Worm (Caenorhabditis elegans) whole organism, L3 larva: ENCODE results near the gene T07A9.15.

Source experiments
- R02D3.7 ChIP-seq: fragments of 150-350 bp; optimal IDR thresholded peaks from 2 replicates; lab custom pipeline; 2014; ENCODE audit warnings: missing biosample characterization, missing genetic modification characterization
- ZK546.5 ChIP-seq: sonication (generic microtip); optimal IDR thresholded peaks from 2 replicates; lab custom pipeline; 2017; ENCODE audit warnings: missing biosample characterization, missing genetic modification characterization
- aly-2 ChIP-seq: fragments of 150-350 bp; optimal IDR thresholded peaks from 2 replicates; lab custom pipeline; 2014; ENCODE audit warnings: missing biosample characterization, missing genetic modification characterization
- ama-1 ChIP-seq: fragments of 150-350 bp; optimal IDR thresholded peaks from 2 replicates; lab custom pipeline; 2018
- ceh-16 ChIP-seq: sonication (generic microtip); optimal IDR thresholded peaks from 2 replicates; lab custom pipeline; 2017; ENCODE audit warnings: missing biosample characterization, missing genetic modification characterization
- ceh-28 ChIP-seq: fragments of 150-350 bp; optimal IDR thresholded peaks from 2 replicates; lab custom pipeline; 2014; ENCODE audit warnings: missing biosample characterization, missing genetic modification reagents, missing genetic modification characterization
- daf-12 ChIP-seq: fragments of 150-350 bp; optimal IDR thresholded peaks from 2 replicates; lab custom pipeline; 2014; ENCODE audit warnings: missing biosample characterization, missing genetic modification reagents, missing genetic modification characterization
- egl-27 ChIP-seq: sonication (generic microtip); optimal IDR thresholded peaks from 4 replicates; lab custom pipeline; 2017; ENCODE audit warnings: missing biosample characterization, missing genetic modification reagents, missing genetic modification characterization
- egl-5 ChIP-seq: fragments of 150-350 bp; optimal IDR thresholded peaks from 2 replicates; lab custom pipeline; 2017; ENCODE audit warnings: missing biosample characterization, missing genetic modification reagents, missing genetic modification characterization, inconsistent platforms
- elt-1 ChIP-seq: fragments of 150-350 bp; optimal IDR thresholded peaks from 2 replicates; lab custom pipeline; 2014; ENCODE audit warnings: missing biosample characterization, missing genetic modification characterization
- elt-2 ChIP-seq: sonication (generic microtip); optimal IDR thresholded peaks from 2 replicates; lab custom pipeline; 2016; ENCODE audit warnings: missing genetic modification reagents, mild to moderate bottlenecking, missing genetic modification characterization, missing compliant biosample characterization
- fkh-10 ChIP-seq: sonication (generic microtip); optimal IDR thresholded peaks from 2 replicates; lab custom pipeline; 2017; ENCODE audit warnings: missing biosample characterization, missing genetic modification reagents, missing genetic modification characterization
- fkh-2 ChIP-seq: fragments of 150-350 bp; optimal IDR thresholded peaks from 2 replicates; lab custom pipeline; 2014; ENCODE audit warnings: missing biosample characterization, missing genetic modification reagents, missing genetic modification characterization
- fos-1 ChIP-seq: fragments of 150-350 bp; optimal IDR thresholded peaks from 2 replicates; lab custom pipeline; 2014; ENCODE audit warnings: missing biosample characterization, missing genetic modification characterization
- hmg-11 ChIP-seq: sonication (generic microtip); optimal IDR thresholded peaks from 2 replicates; lab custom pipeline; 2016; ENCODE audit warnings: missing genetic modification characterization, missing compliant biosample characterization
- jun-1 ChIP-seq: fragments of 150-350 bp; optimal IDR thresholded peaks from 2 replicates; lab custom pipeline; 2014; ENCODE audit warnings: missing biosample characterization, missing genetic modification reagents, missing genetic modification characterization
- lin-15B ChIP-seq: fragments of 150-350 bp; optimal IDR thresholded peaks from 2 replicates; lab custom pipeline; 2014; ENCODE audit warnings: missing biosample characterization, missing genetic modification characterization
- lin-39 ChIP-seq: fragments of 150-350 bp; optimal IDR thresholded peaks from 2 replicates; lab custom pipeline; 2018; ENCODE audit warnings: missing biosample characterization, missing genetic modification reagents, missing genetic modification characterization
- nfya-1 ChIP-seq: sonication (generic microtip); optimal IDR thresholded peaks from 2 replicates; lab custom pipeline; 2017; ENCODE audit warnings: missing genetic modification characterization, mild to moderate bottlenecking, missing compliant biosample characterization, antibody characterized with exemption, moderate library complexity; ENCODE audit not compliant: insufficient read depth
- nhr-11 ChIP-seq: fragments of 150-350 bp; optimal IDR thresholded peaks from 2 replicates; lab custom pipeline; 2014; ENCODE audit warnings: missing biosample characterization, missing genetic modification characterization
- nhr-12 ChIP-seq: fragments of 150-350 bp; optimal IDR thresholded peaks from 2 replicates; lab custom pipeline; 2014; ENCODE audit warnings: missing biosample characterization, missing genetic modification characterization
- nhr-23 ChIP-seq: fragments of 150-350 bp; optimal IDR thresholded peaks from 2 replicates; lab custom pipeline; 2014; ENCODE audit warnings: missing biosample characterization, missing genetic modification reagents, missing genetic modification characterization
- nhr-237 ChIP-seq: fragments of 150-350 bp; optimal IDR thresholded peaks from 2 replicates; lab custom pipeline; 2014; ENCODE audit warnings: missing biosample characterization, missing genetic modification characterization
- nhr-28 ChIP-seq: fragments of 150-350 bp; optimal IDR thresholded peaks from 2 replicates; lab custom pipeline; 2014; ENCODE audit warnings: missing biosample characterization, missing genetic modification characterization
- nhr-67 ChIP-seq: fragments of 150-350 bp; optimal IDR thresholded peaks from 2 replicates; lab custom pipeline; 2014; ENCODE audit warnings: missing biosample characterization, missing genetic modification characterization
- nhr-76 ChIP-seq: fragments of 150-350 bp; sonication (generic microtip); optimal IDR thresholded peaks from 5 replicates; lab custom pipeline; 2014; ENCODE audit warnings: missing biosample characterization, missing genetic modification characterization
- nhr-77 ChIP-seq: fragments of 150-350 bp; optimal IDR thresholded peaks from 2 replicates; lab custom pipeline; 2014; ENCODE audit warnings: missing biosample characterization, missing genetic modification characterization
- pqm-1 ChIP-seq: fragments of 150-350 bp; optimal IDR thresholded peaks from 2 replicates; lab custom pipeline; 2017; ENCODE audit warnings: missing biosample characterization, missing genetic modification characterization, inconsistent platforms
- sea-2 ChIP-seq: fragments of 150-350 bp; sonication (generic microtip); optimal IDR thresholded peaks from 4 replicates; lab custom pipeline; 2014; ENCODE audit warnings: missing biosample characterization, missing genetic modification reagents, missing genetic modification characterization
- snpc-4 ChIP-seq: fragments of 150-350 bp; optimal IDR thresholded peaks from 2 replicates; lab custom pipeline; 2014; ENCODE audit warnings: missing biosample characterization, missing genetic modification characterization
- tbx-2 ChIP-seq: sonication (generic microtip); optimal IDR thresholded peaks from 2 replicates; lab custom pipeline; 2016; ENCODE audit warnings: mild to moderate bottlenecking, missing genetic modification characterization, missing compliant biosample characterization
- unc-39 ChIP-seq: sonication (generic microtip); optimal IDR thresholded peaks from 4 replicates; lab custom pipeline; 2017; ENCODE audit warnings: missing biosample characterization, missing genetic modification characterization
- unc-62 ChIP-seq: fragments of 150-350 bp; sonication (generic microtip); optimal IDR thresholded peaks from 4 replicates; lab custom pipeline; 2014; ENCODE audit warnings: missing biosample characterization, missing genetic modification reagents, missing genetic modification characterization
- zag-1 ChIP-seq: fragments of 150-350 bp; optimal IDR thresholded peaks from 2 replicates; lab custom pipeline; 2014; ENCODE audit warnings: missing biosample characterization, missing genetic modification characterization
- ztf-11 ChIP-seq: fragments of 150-350 bp; optimal IDR thresholded peaks from 2 replicates; lab custom pipeline; 2014; ENCODE audit warnings: missing biosample characterization, missing genetic modification characterization
- ztf-4 ChIP-seq: fragments of 150-350 bp; optimal IDR thresholded peaks from 2 replicates; lab custom pipeline; 2014; ENCODE audit warnings: missing biosample characterization, missing genetic modification characterization

The T07A9.15 gene

ce11 chrIV:390279-390678, 3.1 kb downstream of the T07A9.15 start, which contains the start of the genes ears-2 and uncp-18 (continued):
- TF ChIP-seq unc-62 (no peak), ZK546.5 (no peak), pqm-1 (tag; lab: Kevin White, UChicago) (peak; percentile 4), nhr-76 (tag; lab: Kevin White, UChicago) (peak; percentile 32), nhr-67 (peak; percentile 42), fos-1 (tag; lab: Kevin White, UChicago) (no peak), zag-1 (tag; lab: Kevin White, UChicago) (peak; percentile 48), nfya-1 (tag; lab: Kevin White, UChicago) (peak; percentile 80), elt-2 (tag; lab: Kevin White, UChicago) (peak; percentile 73), aly-2 (tag; lab: Kevin White, UChicago) (no peak), elt-1 (tag; lab: Kevin White, UChicago) (peak; percentile 34), daf-12 (tag; lab: Kevin White, UChicago) (no peak), lin-15B (tag; lab: Kevin White, UChicago) (peak; percentile 79), nhr-77 (tag; lab: Kevin White, UChicago) (peak; percentile 48), snpc-4 (tag; lab: Kevin White, UChicago) (peak; percentile 77), nhr-28 (tag; lab: Kevin White, UChicago) (no peak), ceh-28 (peak; percentile 86), fkh-2 (tag; lab: Kevin White, UChicago) (no peak), egl-27 (no peak), hmg-11 (peak; percentile 96)
- TF ChIP-seq, all 47 proteins: peak for 26

ce11 chrIV:388073-388472, 5.3 kb downstream of the T07A9.15 start, which contains the start of gene ssna-1:
TSS of gene ssna-1 (plus strand) at chrIV:388084.
- no peak for TF ChIP-seq nfya-1 (tag; lab: Kevin White, UChicago)
- no peak for TF ChIP-seq zag-1 (tag; lab: Kevin White, UChicago)
- no peak for TF ChIP-seq elt-2 (tag; lab: Kevin White, UChicago)
- TF ChIP-seq lin-15B (tag; lab: Kevin White, UChicago): no peak
- TF ChIP-seq fkh-10 (GFP tag; lab: Kevin White, UChicago): no peak
- no peak for TF ChIP-seq nhr-11
- no peak for TF ChIP-seq nhr-12
- TF ChIP-seq tbx-2 (tag; lab: Kevin White, UChicago): no peak
- no peak for TF ChIP-seq nhr-23 (tag; lab: Kevin White, UChicago)
- no peak for TF ChIP-seq nhr-76 (tag; lab: Kevin White, UChicago)
- no peak for TF ChIP-seq unc-62
- TF ChIP-seq nhr-77 (tag; lab: Kevin White, UChicago): no peak
- TF ChIP-seq egl-27: no peak
- no peak for TF ChIP-seq sea-2 (GFP tag; lab: Kevin White, UChicago)
- TF ChIP-seq egl-5 (tag; lab: Kevin White, UChicago): no peak
- TF ChIP-seq ceh-16: no peak
- TF ChIP-seq nhr-28 (tag; lab: Kevin White, UChicago): no peak
- no peak for TF ChIP-seq ceh-28
- no peak for TF ChIP-seq nhr-237 (tag; lab: Kevin White, UChicago)
- TF ChIP-seq ztf-11: no peak

ce11 chrIV:387283-388048, 5.9 kb downstream of the T07A9.15 start:
- TF ChIP-seq egl-27 (no peak), ztf-11 (no peak), snpc-4 (tag; lab: Kevin White, UChicago) (no peak), fos-1 (tag; lab: Kevin White, UChicago) (no peak), unc-39 (no peak), nhr-12 (no peak), ama-1 (lab: Kevin White, UChicago) (no peak), ztf-4 (tag; lab: Kevin White, UChicago) (no peak), nhr-67 (no peak), R02D3.7 (tag; lab: Kevin White, UChicago) (no peak), nhr-11 (no peak), unc-62 (no peak), jun-1 (tag; lab: Kevin White, UChicago) (no peak), ceh-28 (no peak), nhr-23 (tag; lab: Kevin White, UChicago) (no peak), nfya-1 (tag; lab: Kevin White, UChicago) (no peak)

ce11 chrIV:386576-386975, 6.8 kb downstream of the T07A9.15 start, which contains the start of gene T07A9.14:
TSS of gene T07A9.14 (plus strand) at chrIV:386699.
- TF ChIP-seq fos-1 (tag; lab: Kevin White, UChicago): no peak
- no peak for TF ChIP-seq lin-39 (tag; lab: Kevin White, UChicago)
